Fruit fly (Drosophila melanogaster) whole organism, wandering third instar larva: ENCODE data around the gene CG4133.

Experiments used
- Dif ChIP-seq: fragments of 200-275, 200-300 bp; sonication (Bioruptor generic); optimal IDR thresholded peaks from 2 replicates; lab custom pipeline; 2018; ENCODE audit warnings: missing biosample characterization, missing genetic modification characterization; ENCODE audit not compliant: partially characterized antibody
- Hr83 ChIP-seq: fragments of 200-300 bp; sonication (Bioruptor generic); optimal IDR thresholded peaks from 2 replicates; lab custom pipeline; 2016; ENCODE audit warnings: missing biosample characterization, mild to moderate bottlenecking, missing genetic modification characterization, moderate library complexity; ENCODE audit not compliant: poor library complexity, severe bottlenecking
- Jra ChIP-seq: sonication (Bioruptor generic); optimal IDR thresholded peaks from 2 replicates; lab custom pipeline; 2016; ENCODE audit warnings: missing biosample characterization, missing genetic modification characterization
- OdsH ChIP-seq: fragments of 200-800 bp; sonication (Bioruptor generic); optimal IDR thresholded peaks from 2 replicates; lab custom pipeline; 2016; ENCODE audit warnings: missing biosample characterization, mild to moderate bottlenecking, missing genetic modification characterization
- Sp1 ChIP-seq: fragments of 200-800 bp; sonication (Bioruptor generic); optimal IDR thresholded peaks from 3 replicates; lab custom pipeline; 2019; ENCODE audit warnings: missing biosample characterization, mild to moderate bottlenecking, missing genetic modification characterization, moderate library complexity
- Vsx2 ChIP-seq: fragments of 200-300, 225-300 bp; sonication (Bioruptor generic); optimal IDR thresholded peaks from 2 replicates; lab custom pipeline; 2018; ENCODE audit warnings: missing biosample characterization, missing genetic modification characterization; ENCODE audit not compliant: partially characterized antibody
- br ChIP-seq: fragments of 200-800 bp; sonication (Bioruptor generic); optimal IDR thresholded peaks from 2 replicates; lab custom pipeline; 2016; ENCODE audit warnings: missing biosample characterization, missing genetic modification characterization
- dl ChIP-seq, 2 experiments: fragments of 175-275, 200-275 bp in 1 of 2; fragments of 200-275 bp in 1 of 2; sonication (Bioruptor generic); optimal IDR thresholded peaks; lab custom pipeline; 2018; ENCODE audit warnings: mild to moderate bottlenecking in 2 of 2, missing biosample characterization in 2 of 2, missing genetic modification characterization in 2 of 2, moderate library complexity in 2 of 2; ENCODE audit not compliant: partially characterized antibody in 2 of 2, insufficient read depth in 1 of 2
- ey ChIP-seq: fragments of 200-800 bp; sonication (Bioruptor generic); optimal IDR thresholded peaks from 2 replicates; lab custom pipeline; 2016; ENCODE audit warnings: missing biosample characterization, missing genetic modification characterization
- fru ChIP-seq: fragments of 200-800 bp; sonication (Bioruptor generic); optimal IDR thresholded peaks from 3 replicates; lab custom pipeline; 2016; ENCODE audit warnings: missing biosample characterization, mild to moderate bottlenecking, missing genetic modification characterization
- h ChIP-seq: fragments of 200-800 bp; sonication (Bioruptor generic); optimal IDR thresholded peaks from 3 replicates; lab custom pipeline; 2016; ENCODE audit warnings: missing biosample characterization, mild to moderate bottlenecking, missing genetic modification characterization
- lola ChIP-seq: fragments of >200 bp; optimal IDR thresholded peaks from 2 replicates; lab custom pipeline; 2017; ENCODE audit warnings: missing biosample characterization, missing genetic modification characterization
- pan ChIP-seq: fragments of >200 bp; optimal IDR thresholded peaks from 2 replicates; lab custom pipeline; 2017
- sage ChIP-seq: fragments of 200-800 bp; sonication (Bioruptor generic); optimal IDR thresholded peaks from 2 replicates; lab custom pipeline; 2016; ENCODE audit warnings: missing biosample characterization, mild to moderate bottlenecking, missing genetic modification characterization

- TF ChIP-seq lola (GFP tag; lab: Kevin White, UChicago) (no peak), sage (GFP tag; lab: Kevin White, UChicago) (no peak), fru (GFP tag; lab: Kevin White, UChicago) (no peak), Hr83 (GFP tag; lab: Kevin White, UChicago) (no peak), pan (lab: Kevin White, UChicago) (no peak), br (GFP tag; lab: Kevin White, UChicago) (no peak), Dif (GFP tag; lab: Kevin White, UChicago) (no peak), dl (GFP tag; optimal IDR thresholded peaks at IDR 0.05; lab: Kevin White, UChicago; ENCODE audit: insufficient read depth in 1 of 2, partially characterized antibody in 2 of 2) (no peak), Vsx2 (GFP tag; lab: Kevin White, UChicago) (no peak), Jra (GFP tag; lab: Kevin White, UChicago) (no peak), OdsH (GFP tag; lab: Kevin White, UChicago) (no peak), Sp1 (GFP tag; lab: Kevin White, UChicago) (no peak), ey (no peak), h (GFP tag; lab: Kevin White, UChicago) (no peak)
Measured at dm6 chr2L:425491-425890, 29.8 kb upstream of the CG4133 start.
